Fruit fly (Drosophila melanogaster): ENCODE results near the gene CG13643.
A peak's percentile ranks its signal among the peaks of the same experiment; 100 is the strongest.

CG13643 gene

dm6 chr3R:24893320-24893955 is 12.4 kb downstream of the CG13643 start (continued):
- peak; percentile 78 for TF ChIP-seq CG16815 (GFP tag; optimal IDR thresholded peaks at IDR 0.05)
- peak in 1 of 3 experiments; percentile 92 for TF ChIP-seq lola (GFP tag; optimal IDR thresholded peaks at IDR 0.05)
- peak; percentile 75 for TF ChIP-seq CG12659 (GFP tag; optimal IDR thresholded peaks at IDR 0.05)
- peak; percentile 86 for TF ChIP-seq gsb-n (tag; optimal IDR thresholded peaks at IDR 0.05)
- TF ChIP-seq CG12155 (GFP tag; optimal IDR thresholded peaks at IDR 0.05), result peak; percentile 53
- TF ChIP-seq CG9215 (GFP tag; IDR thresholded peaks at IDR 0.05), result peak; percentile 57
- TF ChIP-seq ERR (GFP tag; optimal IDR thresholded peaks at IDR 0.05), result no peak
- TF ChIP-seq CG7357 (GFP tag; IDR thresholded peaks at IDR 0.05), result peak; percentile 56; the same call in 2 of the 3 replicates
- 0 out of 3 replicates have a peak, but pooled peaks have one; percentile 7 for TF ChIP-seq gce (GFP tag; IDR thresholded peaks at IDR 0.05)
- TF ChIP-seq pfk (GFP tag; optimal IDR thresholded peaks at IDR 0.05), result no peak
- TF ChIP-seq CG14667 (GFP tag; IDR thresholded peaks at IDR 0.05), result peak; percentile 49; the same call in 1 of the 2 replicates
- TF ChIP-seq Rfx (GFP tag; IDR thresholded peaks at IDR 0.05), result peak; percentile 54
- no peak for TF ChIP-seq her (GFP tag; optimal IDR thresholded peaks at IDR 0.05)
- no peak for TF ChIP-seq bigmax (GFP tag; optimal IDR thresholded peaks at IDR 0.05)
- TF ChIP-seq en (GFP tag; optimal IDR thresholded peaks at IDR 0.05), result no peak
- no peak for TF ChIP-seq Hr39 (optimal IDR thresholded peaks at IDR 0.05)
- no peak for TF ChIP-seq NK7.1 (GFP tag; optimal IDR thresholded peaks at IDR 0.05)
- peak; percentile 31 for TF ChIP-seq ewg (GFP tag; optimal IDR thresholded peaks at IDR 0.05)
- TF ChIP-seq HLH3B (GFP tag; IDR thresholded peaks at IDR 0.05), result peak; percentile 71
- no peak for TF ChIP-seq pb (GFP tag; optimal IDR thresholded peaks at IDR 0.05)
- peak; percentile 80 for TF ChIP-seq sqz (GFP tag; optimal IDR thresholded peaks at IDR 0.05)
- TF ChIP-seq abd-A (tag; optimal IDR thresholded peaks at IDR 0.05), result no peak
- TF ChIP-seq mirr (GFP tag; optimal IDR thresholded peaks at IDR 0.05), result no peak
- 0 out of 3 replicates have a peak, but pooled peaks have one; percentile 53 for TF ChIP-seq Dbx (GFP tag; IDR thresholded peaks at IDR 0.05)
- no peak for TF ChIP-seq Dad (GFP tag; optimal IDR thresholded peaks at IDR 0.05)
- TF ChIP-seq CG2875 (GFP tag; optimal IDR thresholded peaks at IDR 0.05), result peak; percentile 45
- peak; percentile 87 for TF ChIP-seq CG12391 (tag; optimal IDR thresholded peaks at IDR 0.05)
- TF ChIP-seq cwo (GFP tag; optimal IDR thresholded peaks at IDR 0.05), result peak; percentile 73
- TF ChIP-seq ara (GFP tag; IDR thresholded peaks at IDR 0.05), result peak; percentile 65
- TF ChIP-seq CG9876 (GFP tag; optimal IDR thresholded peaks at IDR 0.05), result no peak
- TF ChIP-seq CG9609 (GFP tag; optimal IDR thresholded peaks at IDR 0.05), result no peak
- no peak for TF ChIP-seq tup (GFP tag; optimal IDR thresholded peaks at IDR 0.05)
- TF ChIP-seq CG10366 (GFP tag; IDR thresholded peaks at IDR 0.05), result 0 out of 2 replicates have a peak, but pooled peaks have one; percentile 19
- TF ChIP-seq ac (GFP tag; optimal IDR thresholded peaks at IDR 0.05), result peak; percentile 6
- no peak for TF ChIP-seq CG3065 (GFP tag; optimal IDR thresholded peaks at IDR 0.05)
- TF ChIP-seq CG1792 (GFP tag; optimal IDR thresholded peaks at IDR 0.05), result no peak
- TF ChIP-seq Fer1 (GFP tag; optimal IDR thresholded peaks at IDR 0.05), result no peak
- TF ChIP-seq lmd (GFP tag; IDR thresholded peaks at IDR 0.05), result peak; percentile 78
- peak; percentile 86 for TF ChIP-seq CG6689 (GFP tag; IDR thresholded peaks at IDR 0.05)
- peak; percentile 57 for TF ChIP-seq CG11696 (GFP tag; IDR thresholded peaks at IDR 0.05)
- peak; percentile 85 for TF ChIP-seq unpg (GFP tag; optimal IDR thresholded peaks at IDR 0.05)
- TF ChIP-seq BEAF-32 (GFP tag; optimal IDR thresholded peaks at IDR 0.05), result no peak
- no peak for TF ChIP-seq emc (GFP tag; optimal IDR thresholded peaks at IDR 0.05)
- no peak for TF ChIP-seq Side (GFP tag; optimal IDR thresholded peaks at IDR 0.05)
- peak; percentile 52 for TF ChIP-seq CG12942 (GFP tag; optimal IDR thresholded peaks at IDR 0.05)
- peak; percentile 62 for TF ChIP-seq CG8290 (GFP tag; optimal IDR thresholded peaks at IDR 0.05)
- TF ChIP-seq CG8290 (tag; optimal IDR thresholded peaks at IDR 0.05), result no peak
- no peak for TF ChIP-seq sc (optimal IDR thresholded peaks at IDR 0.05)
- peak; percentile 48 for TF ChIP-seq sc (GFP tag; optimal IDR thresholded peaks at IDR 0.05)
- TF ChIP-seq CG13775 (GFP tag; optimal IDR thresholded peaks at IDR 0.05), result peak; percentile 68
- no peak for TF ChIP-seq zen2 (GFP tag; IDR thresholded peaks at IDR 0.05; ENCODE audit: partially characterized antibody)
